Worm (Caenorhabditis elegans) whole organism, L4/young adult: ENCODE data around the gene nhr-95.

Experiments
- W03F9.2 ChIP-seq: fragments of 150-350 bp; optimal IDR thresholded peaks from 2 replicates; lab custom pipeline; 2014; ENCODE audit warnings: missing biosample characterization, missing genetic modification characterization
- him-1 ChIP-seq: sonication (generic microtip); optimal IDR thresholded peaks from 2 replicates; lab custom pipeline; 2016; ENCODE audit warnings: missing genotype, missing genetic modification reagents, missing genetic modification characterization, missing compliant biosample characterization

DNA sequence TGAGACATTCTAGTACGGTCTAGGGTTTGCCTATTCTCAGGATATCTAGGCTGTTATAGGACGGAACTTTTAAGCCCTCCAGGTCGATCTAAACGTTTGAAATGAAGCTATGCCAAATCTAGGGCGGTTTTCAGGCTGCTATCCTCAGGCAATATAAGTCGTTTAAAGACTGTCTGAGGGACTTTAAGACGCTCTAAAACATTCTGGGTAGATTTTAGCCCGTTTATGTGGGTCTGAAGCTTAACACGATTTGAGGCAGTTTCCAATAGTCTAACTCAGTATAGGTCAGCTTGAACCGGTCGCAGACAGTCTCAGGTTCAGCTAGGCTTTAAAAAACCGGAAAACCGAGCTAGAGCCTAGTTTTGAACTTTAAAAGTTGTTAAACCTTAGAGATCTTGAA, 31.6 kb downstream of the nhr-95 start:
- TF ChIP-seq him-1 (tag; lab: Kevin White, UChicago) (no peak), W03F9.2 (tag; lab: Kevin White, UChicago) (no peak)
